Fruit fly (Drosophila melanogaster): Measurements from ENCODE around the gene RpS19a.

The RpS19a gene

dm6 chrX:16644535-16645131 lies 6.9 kb downstream of the RpS19a start (continued):
- TF ChIP-seq CG17829 (tag; optimal IDR thresholded peaks at IDR 0.05): no peak
- TF ChIP-seq CG8478 (optimal IDR thresholded peaks at IDR 0.05): no peak
- TF ChIP-seq Oli (tag; optimal IDR thresholded peaks at IDR 0.05): no peak
- peak; percentile 78 for TF ChIP-seq CG15696 (tag; optimal IDR thresholded peaks at IDR 0.05)
- peak; percentile 68 for TF ChIP-seq dmrt11E (tag; optimal IDR thresholded peaks at IDR 0.05)
- TF ChIP-seq Mes4 (GFP tag; optimal IDR thresholded peaks at IDR 0.05): peak; percentile 51
- no peak for TF ChIP-seq Deaf1 (tag; optimal IDR thresholded peaks at IDR 0.05)
- TF ChIP-seq Six4 (GFP tag; optimal IDR thresholded peaks at IDR 0.05): no peak
- no peak for TF ChIP-seq hth (optimal IDR thresholded peaks at IDR 0.05)
- TF ChIP-seq grau (tag; optimal IDR thresholded peaks at IDR 0.05): peak; percentile 2
- no peak for TF ChIP-seq BtbVII (GFP tag; optimal IDR thresholded peaks at IDR 0.05)
- TF ChIP-seq gcm2 (GFP tag; optimal IDR thresholded peaks at IDR 0.05): no peak
- TF ChIP-seq ac (GFP tag; optimal IDR thresholded peaks at IDR 0.05): peak; percentile 74
- TF ChIP-seq ftz-f1 (GFP tag; optimal IDR thresholded peaks at IDR 0.05): no peak
- peak; percentile 72 for TF ChIP-seq CG4707 (GFP tag; optimal IDR thresholded peaks at IDR 0.05)
- TF ChIP-seq Kr (GFP tag; optimal IDR thresholded peaks at IDR 0.05): peak; percentile 49
- no peak for TF ChIP-seq CG4820 (GFP tag; optimal IDR thresholded peaks at IDR 0.05)
- no peak for TF ChIP-seq vnd (GFP tag; IDR thresholded peaks at IDR 0.05; ENCODE audit: partially characterized antibody)
- TF ChIP-seq unpg (GFP tag; optimal IDR thresholded peaks at IDR 0.05): peak; percentile 18
- 0 out of 2 replicates have a peak, but pooled peaks have one; percentile 10 for TF ChIP-seq vvl (GFP tag; IDR thresholded peaks at IDR 0.05)
- TF ChIP-seq Mad (GFP tag; optimal IDR thresholded peaks at IDR 0.05): no peak
- TF ChIP-seq chn (GFP tag; optimal IDR thresholded peaks at IDR 0.05): no peak
- TF ChIP-seq Fer2 (tag; optimal IDR thresholded peaks at IDR 0.05): no peak
- 0 out of 2 replicates have a peak, but pooled peaks have one; percentile 28 for TF ChIP-seq Nf-YA (GFP tag; IDR thresholded peaks at IDR 0.05)
- peak; percentile 37 for TF ChIP-seq Nf-YB (GFP tag; optimal IDR thresholded peaks at IDR 0.05)
- no peak for TF ChIP-seq tin (GFP tag; optimal IDR thresholded peaks at IDR 0.05)
- peak; percentile 34; the same call in 1 of the 3 replicates for TF ChIP-seq zfh1 (GFP tag; IDR thresholded peaks at IDR 0.05)
- TF ChIP-seq Ets97D (GFP tag; optimal IDR thresholded peaks at IDR 0.05): no peak
- no peak for TF ChIP-seq ssp (GFP tag; IDR thresholded peaks at IDR 0.05)
- peak; percentile 49; the same call in 1 of the 2 replicates for TF ChIP-seq HLH3B (GFP tag; IDR thresholded peaks at IDR 0.05)
- TF ChIP-seq vfl (GFP tag; optimal IDR thresholded peaks at IDR 0.05): no peak
- TF ChIP-seq shn (GFP tag; optimal IDR thresholded peaks at IDR 0.05): no peak
- no peak for TF ChIP-seq CG7372 (GFP tag; IDR thresholded peaks at IDR 0.05)
- no peak for TF ChIP-seq chinmo (GFP tag; IDR thresholded peaks at IDR 0.05; ENCODE audit: partially characterized antibody)
- peak; percentile 53 for TF ChIP-seq CG5180 (GFP tag; optimal IDR thresholded peaks at IDR 0.05)
- peak; percentile 50 for TF ChIP-seq CG15601 (tag; optimal IDR thresholded peaks at IDR 0.05)
- no peak for TF ChIP-seq CG15269 (tag; optimal IDR thresholded peaks at IDR 0.05)
- TF ChIP-seq wek (GFP tag; optimal IDR thresholded peaks at IDR 0.05): peak; percentile 78
- no peak for TF ChIP-seq CG10654 (GFP tag; optimal IDR thresholded peaks at IDR 0.05)
- peak; percentile 28 for TF ChIP-seq Bdp1 (GFP tag; optimal IDR thresholded peaks at IDR 0.05)
- no peak for TF ChIP-seq br (optimal IDR thresholded peaks at IDR 0.05)
- TF ChIP-seq CG8944 (GFP tag; optimal IDR thresholded peaks at IDR 0.05): no peak
- peak; percentile 7 for TF ChIP-seq cwo (GFP tag; optimal IDR thresholded peaks at IDR 0.05)
- TF ChIP-seq CG12744 (GFP tag; optimal IDR thresholded peaks at IDR 0.05): no peak
- no peak for TF ChIP-seq hbn (GFP tag; IDR thresholded peaks at IDR 0.05; ENCODE audit: partially characterized antibody)
- peak; percentile 64 for TF ChIP-seq CG2678 (tag; optimal IDR thresholded peaks at IDR 0.05)
- no peak for TF ChIP-seq en (GFP tag; optimal IDR thresholded peaks at IDR 0.05)
- TF ChIP-seq CG5953 (GFP tag; IDR thresholded peaks at IDR 0.05): 0 out of 2 replicates have a peak, but pooled peaks have one; percentile 37
- TF ChIP-seq CG7963 (GFP tag; IDR thresholded peaks at IDR 0.05; ENCODE audit: partially characterized antibody): no peak
- 0 out of 2 replicates have a peak, but pooled peaks have one; percentile 11 for TF ChIP-seq CG8765 (GFP tag; IDR thresholded peaks at IDR 0.05)
- TF ChIP-seq sob (GFP tag; IDR thresholded peaks at IDR 0.05): no peak
